Fruit fly (Drosophila melanogaster) whole organism: ENCODE results near the gene CecC.

Experiments used
- CG8478 ChIP-seq: fragments of >200 bp; optimal IDR thresholded peaks from 2 replicates; lab custom pipeline; 2018; ENCODE audit warnings: inconsistent platforms
- EcR ChIP-seq, 2 experiments: fragments of >200 bp; optimal IDR thresholded peaks; 2 replicates each; lab custom pipeline; 2017; ENCODE audit warnings: missing biosample characterization in 2 of 2, missing genetic modification characterization in 2 of 2, missing genetic modification reagents in 2 of 2
- psq ChIP-seq: fragments of >200 bp; optimal IDR thresholded peaks from 2 replicates; lab custom pipeline; 2017
- usp ChIP-seq: fragments of >200 bp; optimal IDR thresholded peaks from 2 replicates; lab custom pipeline; 2017; ENCODE audit warnings: missing biosample characterization, missing genetic modification characterization, mixed read lengths

DNA sequence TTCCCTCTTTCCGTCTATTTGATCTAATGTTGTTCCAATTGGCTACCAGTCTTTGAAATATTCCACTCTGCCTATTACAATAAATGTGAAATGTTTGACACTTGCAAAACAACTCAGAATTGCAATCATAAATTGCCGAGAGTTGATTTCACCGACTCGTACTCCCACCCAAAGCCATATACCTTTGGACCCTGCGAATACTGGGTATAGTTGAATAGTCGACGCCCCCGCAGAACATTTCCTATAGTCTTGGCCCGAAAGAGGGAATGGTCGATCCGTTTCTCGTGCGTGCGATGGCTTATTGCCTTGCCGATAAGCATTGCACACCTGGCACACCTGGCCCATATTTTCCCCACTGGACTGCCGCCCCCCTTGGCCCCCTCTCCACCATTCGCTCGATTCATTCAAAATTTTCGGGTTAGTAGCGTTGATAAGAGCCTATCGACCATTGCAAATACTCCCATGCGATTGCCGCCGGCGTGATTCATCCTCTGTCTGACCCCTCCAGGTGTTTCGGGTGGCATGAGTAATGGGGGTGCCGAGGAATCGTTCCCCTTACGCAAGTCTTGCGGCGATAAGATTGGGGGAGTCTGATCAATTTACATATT lies 16.1 kb upstream of the CecC start:
- TF ChIP-seq usp (GFP tag; lab: Kevin White, UChicago) (no peak), psq (no peak), EcR (GFP tag; optimal IDR thresholded peaks at IDR 0.05; lab: Kevin White, UChicago) (no peak), CG8478 (lab: Kevin White, UChicago) (no peak)
